Fruit fly (Drosophila melanogaster) whole organism, embryonic: ENCODE results near the gene CG45105.
A peak's percentile ranks its signal among the peaks of the same experiment; 100 is the strongest.

Experiments used
- B-H2 ChIP-seq: fragments of 200-800 bp; sonication (Bioruptor generic); optimal IDR thresholded peaks from 2 replicates; lab custom pipeline; 2018; ENCODE audit warnings: missing biosample characterization, mild to moderate bottlenecking, missing genetic modification characterization
- CG10979 ChIP-seq: fragments of 200-800 bp; sonication (Bioruptor generic); optimal IDR thresholded peaks from 2 replicates; lab custom pipeline; 2018; ENCODE audit warnings: missing biosample characterization, mild to moderate bottlenecking, missing genetic modification characterization, moderate library complexity
- CG13775 ChIP-seq: fragments of 200-800 bp; sonication (Bioruptor generic); optimal IDR thresholded peaks from 3 replicates; lab custom pipeline; 2017; ENCODE audit warnings: missing biosample characterization, mild to moderate bottlenecking, missing genetic modification characterization
- CG13894 ChIP-seq: fragments of 200-800 bp; sonication (Bioruptor generic); optimal IDR thresholded peaks from 3 replicates; lab custom pipeline; 2018; ENCODE audit warnings: missing biosample characterization, mild to moderate bottlenecking, missing genetic modification characterization, moderate library complexity
- CG14014 ChIP-seq: fragments of 200-800 bp; sonication (Bioruptor generic); IDR thresholded peaks from 2 replicates; pipeline ENCODE4 v1.3.6; 2022; ENCODE audit warnings: missing biosample characterization, missing genetic modification characterization
- CG16779 ChIP-seq: fragments of 200-800 bp; sonication (Bioruptor generic); IDR thresholded peaks from 2 replicates; pipeline ENCODE4 v1.3.6; 2022; ENCODE audit warnings: missing biosample characterization, missing genetic modification characterization
- CG17612 ChIP-seq: fragments of 200-800 bp; sonication (Bioruptor generic); IDR thresholded peaks from 2 replicates; pipeline ENCODE4 v1.3.6; 2022; ENCODE audit warnings: missing biosample characterization, missing genetic modification characterization
- CG2712 ChIP-seq: fragments of 200-800 bp; optimal IDR thresholded peaks from 3 replicates; lab custom pipeline; 2019; ENCODE audit warnings: missing biosample characterization, mild to moderate bottlenecking, missing genetic modification characterization, moderate library complexity
- CG32767 ChIP-seq: fragments of 200-800 bp; sonication (Bioruptor generic); IDR thresholded peaks from 2 replicates; pipeline ENCODE4 v1.3.6; 2022; ENCODE audit warnings: missing biosample characterization, missing genetic modification characterization
- CG34422 ChIP-seq: fragments of 200-800 bp; sonication (Bioruptor generic); IDR thresholded peaks from 3 replicates; pipeline ENCODE4 v1.3.6; 2022; ENCODE audit warnings: missing biosample characterization, missing genetic modification characterization
- CG42726 ChIP-seq: fragments of 200-800 bp; sonication (Bioruptor generic); IDR thresholded peaks from 2 replicates; pipeline ENCODE4 v1.3.6; 2022; ENCODE audit warnings: missing biosample characterization, missing genetic modification characterization; ENCODE audit not compliant: partially characterized antibody
- CG4730 ChIP-seq: fragments of 200-800 bp; sonication (Bioruptor generic); IDR thresholded peaks from 2 replicates; pipeline ENCODE4 v1.3.6; 2022; ENCODE audit warnings: missing biosample characterization, missing genetic modification characterization
- CG5245 ChIP-seq: fragments of 200-800 bp; sonication (Bioruptor generic); optimal IDR thresholded peaks from 3 replicates; lab custom pipeline; 2016; ENCODE audit warnings: missing biosample characterization, missing genetic modification characterization
- CG6765 ChIP-seq: fragments of 200-800 bp; sonication (Bioruptor generic); optimal IDR thresholded peaks from 3 replicates; lab custom pipeline; 2017; ENCODE audit warnings: missing biosample characterization, mild to moderate bottlenecking, missing genetic modification characterization
- CG8290 ChIP-seq, 3 experiments: fragments of 200-800 bp; sonication (Bioruptor generic); optimal IDR thresholded peaks; 2 replicates each; lab custom pipeline; 2016 to 2019; ENCODE audit warnings: missing biosample characterization in 3 of 3, missing genetic modification characterization in 3 of 3, mild to moderate bottlenecking in 2 of 3, moderate library complexity in 1 of 3
- CG8388 ChIP-seq: fragments of 200-800 bp; sonication (Bioruptor generic); optimal IDR thresholded peaks from 2 replicates; lab custom pipeline; 2019; ENCODE audit warnings: missing biosample characterization, mild to moderate bottlenecking, missing genetic modification characterization, moderate library complexity
- CG8478 ChIP-seq: fragments of >200 bp; optimal IDR thresholded peaks from 2 replicates; lab custom pipeline; 2018
- CG9437 ChIP-seq: fragments of 200-800 bp; sonication (Bioruptor generic); optimal IDR thresholded peaks from 2 replicates; lab custom pipeline; 2018; ENCODE audit warnings: missing biosample characterization, mild to moderate bottlenecking, missing genetic modification characterization
- D ChIP-seq, 2 experiments: fragments of 200-800 bp in 1 of 2; fragments of >200 bp in 1 of 2; sonication (Bioruptor generic) in 1 of 2; optimal IDR thresholded peaks; 2 replicates in 1 of 2; 3 replicates in 1 of 2; lab custom pipeline; 2017; ENCODE audit warnings: mild to moderate bottlenecking in 1 of 2, missing biosample characterization in 1 of 2, missing genetic modification characterization in 1 of 2, missing genetic modification reagents in 1 of 2
- Elba2 ChIP-seq: fragments of 200-800 bp; sonication (Bioruptor generic); optimal IDR thresholded peaks from 3 replicates; lab custom pipeline; 2016; ENCODE audit warnings: missing biosample characterization, missing genetic modification characterization
- Gsc ChIP-seq: fragments of 200-800 bp; sonication (Bioruptor generic); IDR thresholded peaks from 2 replicates; pipeline ENCODE4 v1.3.6; 2022; ENCODE audit warnings: missing biosample characterization, missing genetic modification characterization
- HHEX ChIP-seq: fragments of 200-800 bp; sonication (Bioruptor generic); optimal IDR thresholded peaks from 3 replicates; lab custom pipeline; 2017; ENCODE audit warnings: missing biosample characterization, mild to moderate bottlenecking, missing genetic modification characterization, missing genetic modification reagents
- Hsf ChIP-seq: fragments of 200-800 bp; sonication (Bioruptor generic); optimal IDR thresholded peaks from 3 replicates; lab custom pipeline; 2016; ENCODE audit warnings: missing biosample characterization, missing genetic modification characterization
- Jarid2 ChIP-seq: fragments of 200-800 bp; sonication (Bioruptor generic); optimal IDR thresholded peaks from 3 replicates; lab custom pipeline; 2017; ENCODE audit warnings: mild to moderate bottlenecking, missing biosample characterization, missing genetic modification reagents, missing genetic modification characterization
- Lim3 ChIP-seq: fragments of 200-800 bp; sonication (Bioruptor generic); IDR thresholded peaks from 2 replicates; pipeline ENCODE4 v1.3.6; 2022; ENCODE audit warnings: missing biosample characterization, missing genetic modification characterization
- Sox100B ChIP-seq: fragments of 200-800 bp; sonication (Bioruptor generic); optimal IDR thresholded peaks from 3 replicates; lab custom pipeline; 2018; ENCODE audit warnings: missing biosample characterization, mild to moderate bottlenecking, missing genetic modification characterization
- abd-A ChIP-seq: fragments of 200-800 bp; sonication (Bioruptor generic); optimal IDR thresholded peaks from 3 replicates; lab custom pipeline; 2019; ENCODE audit warnings: missing biosample characterization, mild to moderate bottlenecking, missing genetic modification characterization, moderate library complexity
- al ChIP-seq: fragments of 200-800 bp; sonication (Bioruptor generic); IDR thresholded peaks from 2 replicates; pipeline ENCODE4 v1.3.6; 2022; ENCODE audit warnings: missing biosample characterization, missing genetic modification characterization
- btn ChIP-seq: fragments of 200-800 bp; sonication (Bioruptor generic); optimal IDR thresholded peaks from 2 replicates; lab custom pipeline; 2016; ENCODE audit warnings: missing biosample characterization, missing genetic modification characterization
- cg ChIP-seq: fragments of 200-800 bp; sonication (Bioruptor generic); optimal IDR thresholded peaks from 3 replicates; lab custom pipeline; 2019; ENCODE audit warnings: missing biosample characterization, mild to moderate bottlenecking, missing genetic modification characterization, moderate library complexity
- eve ChIP-seq, 2 experiments: fragments of >200 bp; optimal IDR thresholded peaks; 2 replicates each; lab custom pipeline; 2017; ENCODE audit warnings: missing biosample characterization in 2 of 2, missing genetic modification characterization in 2 of 2
- fd64A ChIP-seq: fragments of 200-800 bp; sonication (Bioruptor generic); optimal IDR thresholded peaks from 3 replicates; lab custom pipeline; 2018; ENCODE audit warnings: missing biosample characterization, mild to moderate bottlenecking, missing genetic modification characterization
- grn ChIP-seq: fragments of 200-800 bp; sonication (Bioruptor generic); optimal IDR thresholded peaks from 3 replicates; lab custom pipeline; 2017; ENCODE audit warnings: missing biosample characterization, missing genetic modification characterization
- ham ChIP-seq: fragments of 200-800 bp; sonication (Bioruptor generic); IDR thresholded peaks from 2 replicates; pipeline ENCODE4 v1.3.6; 2022; ENCODE audit warnings: missing biosample characterization, missing genetic modification characterization
- inv ChIP-seq: fragments of 200-800 bp; sonication (Bioruptor generic); IDR thresholded peaks from 2 replicates; pipeline ENCODE4 v1.3.6; 2022; ENCODE audit warnings: missing biosample characterization, missing genetic modification characterization; ENCODE audit not compliant: partially characterized antibody
- jigr1 ChIP-seq: fragments of 200-800 bp; sonication (Bioruptor generic); IDR thresholded peaks from 3 replicates; pipeline ENCODE4 v1.3.6; 2022; ENCODE audit warnings: missing biosample characterization, missing genetic modification characterization
- lbe ChIP-seq: fragments of 200-800 bp; sonication (Bioruptor generic); optimal IDR thresholded peaks from 2 replicates; lab custom pipeline; 2016; ENCODE audit warnings: missing biosample characterization, mild to moderate bottlenecking, missing genetic modification characterization
- lmd ChIP-seq: fragments of 200-800 bp; sonication (Bioruptor generic); IDR thresholded peaks from 2 replicates; pipeline ENCODE4 v1.3.6; 2022; ENCODE audit warnings: missing biosample characterization, missing genetic modification characterization
- mirr ChIP-seq: fragments of 200-800 bp; sonication (Bioruptor generic); optimal IDR thresholded peaks from 3 replicates; lab custom pipeline; 2018; ENCODE audit warnings: missing biosample characterization, mild to moderate bottlenecking, missing genetic modification characterization
- nerfin-1 ChIP-seq: fragments of 200-800 bp; sonication (Bioruptor generic); optimal IDR thresholded peaks from 3 replicates; lab custom pipeline; 2019; ENCODE audit warnings: missing biosample characterization, mild to moderate bottlenecking, missing genetic modification characterization, moderate library complexity
- org-1 ChIP-seq: fragments of 200-800 bp; sonication (Bioruptor generic); optimal IDR thresholded peaks from 2 replicates; lab custom pipeline; 2017; ENCODE audit warnings: missing biosample characterization, missing genetic modification characterization
- peb ChIP-seq: fragments of 200-800 bp; sonication (Bioruptor generic); IDR thresholded peaks from 2 replicates; pipeline ENCODE4 v1.3.6; 2022; ENCODE audit warnings: missing biosample characterization, missing genetic modification characterization
- pnt ChIP-seq: fragments of 200-800 bp; sonication (Bioruptor generic); optimal IDR thresholded peaks from 3 replicates; lab custom pipeline; 2016; ENCODE audit warnings: missing biosample characterization, missing genetic modification characterization
- run ChIP-seq: fragments of 200-800 bp; sonication (Bioruptor generic); optimal IDR thresholded peaks from 3 replicates; lab custom pipeline; 2018; ENCODE audit warnings: missing biosample characterization, mild to moderate bottlenecking, missing genetic modification characterization
- seq ChIP-seq: fragments of 200-800 bp; sonication (Bioruptor generic); IDR thresholded peaks from 2 replicates; pipeline ENCODE4 v1.3.6; 2022; ENCODE audit warnings: missing biosample characterization, missing genetic modification characterization
- slbo ChIP-seq: fragments of 200-800 bp; sonication (Bioruptor generic); IDR thresholded peaks from 2 replicates; pipeline ENCODE4 v1.3.6; 2022; ENCODE audit warnings: missing biosample characterization, missing genetic modification characterization
- tio ChIP-seq: fragments of 200-800 bp; sonication (Bioruptor generic); optimal IDR thresholded peaks from 2 replicates; lab custom pipeline; 2017; ENCODE audit warnings: missing biosample characterization, missing genetic modification characterization, inconsistent platforms
- tll ChIP-seq, 2 experiments: fragments of 200-800 bp in 1 of 2; fragments of >200 bp in 1 of 2; sonication (Bioruptor generic) in 1 of 2; optimal IDR thresholded peaks; 2 replicates each; lab custom pipeline; 2017 to 2019; ENCODE audit warnings: missing biosample characterization in 2 of 2, missing genetic modification characterization in 2 of 2, mild to moderate bottlenecking in 1 of 2, moderate library complexity in 1 of 2
- tup ChIP-seq: fragments of 200-800 bp; sonication (Bioruptor generic); optimal IDR thresholded peaks from 2 replicates; lab custom pipeline; 2016; ENCODE audit warnings: missing biosample characterization, mild to moderate bottlenecking, missing genetic modification characterization, moderate library complexity
- unc-4 ChIP-seq: fragments of 200-800 bp; sonication (Bioruptor generic); IDR thresholded peaks from 2 replicates; pipeline ENCODE4 v1.3.6; 2022; ENCODE audit warnings: missing biosample characterization, missing genetic modification characterization; ENCODE audit not compliant: partially characterized antibody

Gene CG45105

DNA sequence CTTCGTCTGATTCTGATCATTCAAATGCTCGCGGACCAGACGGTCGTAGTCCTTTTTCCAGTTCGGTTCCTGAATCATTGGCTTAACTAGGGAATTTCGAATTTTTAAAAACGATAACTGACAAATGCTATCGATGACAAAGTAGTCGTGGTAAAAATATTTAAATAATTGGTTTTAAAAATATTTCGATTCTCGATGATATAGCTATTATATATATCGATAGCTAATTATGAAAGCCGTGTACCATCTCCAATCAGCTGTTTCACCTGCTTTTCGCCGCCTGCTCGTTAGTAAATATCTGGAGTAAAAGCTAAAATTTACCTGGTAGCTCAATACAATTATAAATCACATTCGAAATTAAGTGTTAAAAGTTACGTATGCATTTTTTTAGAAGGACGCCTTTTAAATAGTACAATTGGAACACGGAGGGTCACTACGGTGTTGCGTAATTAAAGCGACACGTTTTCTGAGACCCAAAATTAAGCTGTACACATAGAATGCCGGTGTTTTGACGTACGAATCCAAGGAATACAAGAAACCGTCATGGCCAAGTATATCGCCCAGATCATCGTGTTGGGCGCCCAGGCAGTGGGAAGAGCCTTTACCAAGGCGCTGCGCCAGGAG is 15.9 kb upstream of the CG45105 start, which contains the start of the genes CG5478 and blp (continued):
- TF ChIP-seq CG5245 (GFP tag; lab: Kevin White, UChicago) = no peak
- TF ChIP-seq CG4730 (GFP tag; lab: Robert Waterston, UW) = no peak
- no peak for TF ChIP-seq al (GFP tag; lab: Robert Waterston, UW)
- TF ChIP-seq abd-A (tag; lab: Kevin White, UChicago) = peak; percentile 73
- no peak for TF ChIP-seq fd64A
- TF ChIP-seq peb (GFP tag; lab: Robert Waterston, UW) = no peak
- TF ChIP-seq Gsc (GFP tag; lab: Robert Waterston, UW) = no peak
- no peak for TF ChIP-seq slbo (GFP tag; lab: Robert Waterston, UW)
- no peak for TF ChIP-seq CG16779 (GFP tag; lab: Robert Waterston, UW)
- no peak for TF ChIP-seq CG13775 (GFP tag; lab: Kevin White, UChicago)
- no peak for TF ChIP-seq CG32767 (GFP tag; lab: Robert Waterston, UW)
- no peak for TF ChIP-seq CG17612 (GFP tag; lab: Robert Waterston, UW)
- TF ChIP-seq eve (GFP tag; optimal IDR thresholded peaks at IDR 0.05; lab: Kevin White, UChicago) = no peak
- TF ChIP-seq lmd (GFP tag; lab: Robert Waterston, UW) = no peak
- TF ChIP-seq btn (GFP tag; lab: Kevin White, UChicago) = no peak
- TF ChIP-seq CG8478 (lab: Kevin White, UChicago) = no peak
- no peak for TF ChIP-seq Hsf (GFP tag; lab: Kevin White, UChicago)
- TF ChIP-seq CG9437 = no peak
- TF ChIP-seq CG8388 (GFP tag; lab: Kevin White, UChicago) = no peak
- TF ChIP-seq run (tag; lab: Kevin White, UChicago) = no peak
- TF ChIP-seq Elba2 = no peak
- TF ChIP-seq tio (GFP tag; lab: Kevin White, UChicago) = no peak
- no peak for TF ChIP-seq tll (GFP tag; optimal IDR thresholded peaks at IDR 0.05; lab: Kevin White, UChicago)
- no peak for TF ChIP-seq Jarid2
- no peak for TF ChIP-seq CG6765 (GFP tag; lab: Kevin White, UChicago)
- TF ChIP-seq cg (GFP tag; lab: Kevin White, UChicago) = no peak
- no peak for TF ChIP-seq ham (GFP tag; lab: Robert Waterston, UW)
- TF ChIP-seq inv (GFP tag; lab: Robert Waterston, UW) = peak; percentile 69
- TF ChIP-seq grn (GFP tag; lab: Kevin White, UChicago) = no peak
- no peak for TF ChIP-seq HHEX (GFP tag; lab: Kevin White, UChicago)
- TF ChIP-seq B-H2 (GFP tag; lab: Kevin White, UChicago) = no peak
- no peak for TF ChIP-seq D (optimal IDR thresholded peaks at IDR 0.05; lab: Kevin White, UChicago)
- no peak for TF ChIP-seq D (GFP tag; optimal IDR thresholded peaks at IDR 0.05; lab: Kevin White, UChicago)
- TF ChIP-seq mirr (GFP tag; lab: Kevin White, UChicago) = no peak
- TF ChIP-seq CG42726 = peak; percentile 33; the same call in 1 of the 2 replicates
- TF ChIP-seq nerfin-1 (tag; lab: Kevin White, UChicago) = no peak
- TF ChIP-seq unc-4 (GFP tag; lab: Robert Waterston, UW) = peak; percentile 91
- peak; percentile 37 for TF ChIP-seq lbe (GFP tag; lab: Kevin White, UChicago)
- TF ChIP-seq CG2712 (tag; lab: Kevin White, UChicago) = peak; percentile 35
- peak; percentile 34; the same call in 1 of the 3 replicates for TF ChIP-seq CG34422 (GFP tag; lab: Robert Waterston, UW)
- TF ChIP-seq CG10979 (tag; lab: Kevin White, UChicago) = no peak
- TF ChIP-seq jigr1 (GFP tag; lab: Robert Waterston, UW) = no peak
- TF ChIP-seq org-1 (GFP tag; lab: Kevin White, UChicago) = no peak
- no peak for TF ChIP-seq pnt
- TF ChIP-seq CG14014 (GFP tag; lab: Robert Waterston, UW) = no peak
- TF ChIP-seq Sox100B = no peak
- no peak for TF ChIP-seq CG13894 (tag; lab: Kevin White, UChicago)
- TF ChIP-seq Lim3 (GFP tag; lab: Robert Waterston, UW) = no peak
- TF ChIP-seq CG8290 (GFP tag; optimal IDR thresholded peaks at IDR 0.05; lab: Kevin White, UChicago) = no peak
- TF ChIP-seq CG8290 (tag; optimal IDR thresholded peaks at IDR 0.05; lab: Kevin White, UChicago) = no peak
- TF ChIP-seq seq (GFP tag; lab: Robert Waterston, UW) = no peak
- no peak for TF ChIP-seq tup (GFP tag; lab: Kevin White, UChicago)
